Worm (Caenorhabditis elegans) whole organism, L1 larva: ENCODE data around the gene nhr-15.

Experiments
- egl-27 ChIP-seq, 2 experiments: fragments of 150-350 bp in 1 of 2; sonication (generic microtip); optimal IDR thresholded peaks; 3 replicates each; lab custom pipeline; 2017 to 2018; ENCODE audit warnings: missing biosample characterization in 2 of 2, missing genetic modification characterization in 2 of 2, missing genetic modification reagents in 2 of 2
- rnt-1 ChIP-seq: sonication (generic microtip); optimal IDR thresholded peaks from 2 replicates; lab custom pipeline; 2016; ENCODE audit warnings: mild to moderate bottlenecking, missing genetic modification characterization, moderate library complexity, missing compliant biosample characterization
- ztf-11 ChIP-seq, 2 experiments: sonication (generic microtip); optimal IDR thresholded peaks; 2 replicates each; lab custom pipeline; 2016 to 2017; ENCODE audit warnings: missing genetic modification characterization in 2 of 2, missing biosample characterization in 1 of 2, missing compliant biosample characterization in 1 of 2

DNA sequence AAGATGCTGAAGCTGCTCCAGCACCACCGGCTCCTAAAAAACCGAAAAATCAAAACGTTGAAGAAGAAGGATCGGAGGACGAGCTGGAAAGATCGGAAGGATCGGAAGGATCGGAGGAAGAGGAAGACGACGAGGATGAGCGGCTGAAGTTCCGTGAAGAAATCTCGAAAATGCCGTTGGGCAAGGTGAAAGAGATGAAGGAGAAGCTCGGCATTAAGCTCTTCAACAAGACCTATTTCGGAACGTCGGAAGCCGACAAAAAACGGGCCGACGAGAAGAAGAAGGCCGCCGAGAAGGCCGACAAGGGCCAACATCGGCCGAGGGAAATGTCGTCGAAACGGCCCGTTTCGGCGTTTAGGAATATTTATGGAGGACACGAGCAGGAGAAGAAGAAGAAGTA lies 48.8 kb downstream of the nhr-15 start:
- TF ChIP-seq egl-27 (tag; optimal IDR thresholded peaks at IDR 0.05; lab: Kevin White, UChicago), result no peak
- no peak for TF ChIP-seq ztf-11 (tag; optimal IDR thresholded peaks at IDR 0.05; lab: Kevin White, UChicago)
- TF ChIP-seq rnt-1 (tag; lab: Kevin White, UChicago), result no peak
